Worm (Caenorhabditis elegans) whole organism, L4 larva: ENCODE measurements around the gene sre-24.

Experiments used
- D1046.2 ChIP-seq: fragments of 200-800 bp; sonication (Bioruptor generic); IDR thresholded peaks from 2 replicates; pipeline ENCODE4 v1.3.6; 2022; ENCODE audit warnings: missing genetic modification characterization, missing compliant biosample characterization
- F26F4.8 ChIP-seq: fragments of 200-800 bp; sonication (Bioruptor generic); conservative IDR thresholded peaks from 2 replicates; pipeline ENCODE4 v1.3.6; 2022; ENCODE audit warnings: missing genetic modification characterization, missing compliant biosample characterization
- F37D6.2 ChIP-seq: sonication (generic microtip); optimal IDR thresholded peaks from 2 replicates; lab custom pipeline; 2016; ENCODE audit warnings: mild to moderate bottlenecking, missing genetic modification characterization, missing compliant biosample characterization
- F44E2.7 ChIP-seq: fragments of 200-800 bp; sonication (Bioruptor generic); IDR thresholded peaks from 2 replicates; pipeline ENCODE4 v2.1.2; 2022; ENCODE audit warnings: missing genetic modification characterization, missing compliant biosample characterization
- T20F7.1 ChIP-seq: fragments of 200-800 bp; sonication (Bioruptor generic); optimal IDR thresholded peaks from 2 replicates; lab custom pipeline; 2018; ENCODE audit warnings: mild to moderate bottlenecking, missing genetic modification characterization, missing compliant biosample characterization
- Y48G9A.11 ChIP-seq: fragments of 200-800 bp; sonication (Bioruptor generic); IDR thresholded peaks from 2 replicates; pipeline ENCODE4 v1.3.6; 2022; ENCODE audit warnings: missing genetic modification reagents, missing genetic modification characterization, missing compliant biosample characterization
- Y5F2A.4 ChIP-seq: fragments of 200-800 bp; sonication (Bioruptor generic); optimal IDR thresholded peaks from 2 replicates; lab custom pipeline; 2018; ENCODE audit warnings: mild to moderate bottlenecking, missing genetic modification characterization, missing compliant biosample characterization
- aha-1 ChIP-seq: fragments of 150-350 bp; peaks from one replicate; lab custom pipeline; 2014; ENCODE audit warnings: missing biosample characterization, missing genetic modification characterization
- arid-1 ChIP-seq: fragments of 200-800 bp; sonication (Bioruptor generic); conservative IDR thresholded peaks from 2 replicates; pipeline ENCODE4 v1.3.6; 2022; ENCODE audit warnings: missing genetic modification reagents, missing genetic modification characterization, missing compliant biosample characterization
- ceh-20 ChIP-seq: fragments of 200-800 bp; sonication (Bioruptor generic); IDR thresholded peaks from 2 replicates; pipeline ENCODE4 v1.3.6; 2022; ENCODE audit warnings: missing genetic modification reagents, missing genetic modification characterization, missing compliant biosample characterization
- ceh-82 ChIP-seq: sonication (generic microtip); optimal IDR thresholded peaks from 2 replicates; lab custom pipeline; 2017; ENCODE audit warnings: missing biosample characterization, missing genetic modification characterization
- ctbp-1 ChIP-seq: fragments of 200-800 bp; sonication (Bioruptor generic); IDR thresholded peaks from 2 replicates; pipeline ENCODE4 v1.3.6; 2022; ENCODE audit warnings: missing genetic modification reagents, missing genetic modification characterization, missing compliant biosample characterization
- dmd-6 ChIP-seq: fragments of 200-800 bp; sonication (Bioruptor generic); IDR thresholded peaks from 2 replicates; pipeline ENCODE4 v1.3.6; 2022; ENCODE audit warnings: missing genetic modification reagents, missing genetic modification characterization, missing compliant biosample characterization
- dmd-8 ChIP-seq: fragments of 200-800 bp; sonication (Bioruptor generic); IDR thresholded peaks from 2 replicates; pipeline ENCODE4 v1.3.6; 2022; ENCODE audit warnings: missing genetic modification characterization, missing compliant biosample characterization
- dve-1 ChIP-seq: sonication (generic microtip); optimal IDR thresholded peaks from 2 replicates; lab custom pipeline; 2017; ENCODE audit warnings: antibody characterized with exemption, mild to moderate bottlenecking, missing genetic modification characterization, missing compliant biosample characterization; ENCODE audit not compliant: insufficient read depth
- egl-27 ChIP-seq: sonication (generic microtip); optimal IDR thresholded peaks from 3 replicates; lab custom pipeline; 2017; ENCODE audit warnings: missing biosample characterization, missing genetic modification reagents, missing genetic modification characterization
- fkh-10 ChIP-seq: fragments of 150-350 bp; optimal IDR thresholded peaks from 2 replicates; lab custom pipeline; 2014; ENCODE audit warnings: missing biosample characterization, missing genetic modification reagents, missing genetic modification characterization
- hlh-11 ChIP-seq: fragments of 200-800 bp; sonication (Bioruptor generic); optimal IDR thresholded peaks from 2 replicates; lab custom pipeline; 2018; ENCODE audit warnings: mild to moderate bottlenecking, missing genetic modification characterization, missing compliant biosample characterization
- hlh-30 ChIP-seq: sonication (generic microtip); optimal IDR thresholded peaks from 2 replicates; lab custom pipeline; 2017; ENCODE audit warnings: antibody characterized with exemption, mild to moderate bottlenecking, missing genetic modification characterization, missing compliant biosample characterization; ENCODE audit not compliant: insufficient read depth
- lin-1 ChIP-seq: fragments of 200-800 bp; sonication (Bioruptor generic); IDR thresholded peaks from 2 replicates; pipeline ENCODE4 v1.3.6; 2022; ENCODE audit warnings: missing genetic modification reagents, missing genetic modification characterization, missing compliant biosample characterization
- lin-38 ChIP-seq: fragments of 200-800 bp; sonication (Bioruptor generic); IDR thresholded peaks from 2 replicates; pipeline ENCODE4 v1.3.6; 2022; ENCODE audit warnings: missing genetic modification reagents, missing genetic modification characterization, missing compliant biosample characterization
- lin-39 ChIP-seq: fragments of 150-350 bp; optimal IDR thresholded peaks from 2 replicates; lab custom pipeline; 2014; ENCODE audit warnings: missing biosample characterization, missing genetic modification reagents, missing genetic modification characterization
- lir-3 ChIP-seq: sonication (generic microtip); optimal IDR thresholded peaks from 2 replicates; lab custom pipeline; 2016; ENCODE audit warnings: mild to moderate bottlenecking, missing genetic modification characterization, missing compliant biosample characterization
- madf-9 ChIP-seq: fragments of 200-800 bp; sonication (Bioruptor generic); conservative IDR thresholded peaks from 2 replicates; pipeline ENCODE4 v1.3.6; 2022; ENCODE audit warnings: missing genetic modification reagents, missing genetic modification characterization, missing compliant biosample characterization
- mdl-1 ChIP-seq, 2 experiments: fragments of 150-350 bp in 1 of 2; sonication (generic microtip) in 1 of 2; optimal IDR thresholded peaks; 2 replicates each; lab custom pipeline; 2014 to 2017; ENCODE audit warnings: missing biosample characterization in 2 of 2, missing genetic modification characterization in 2 of 2
- mes-2 ChIP-seq: sonication (generic microtip); optimal IDR thresholded peaks from 2 replicates; lab custom pipeline; 2016; ENCODE audit warnings: missing genotype, mild to moderate bottlenecking, missing genetic modification characterization, missing compliant biosample characterization; ENCODE audit not compliant: poor library complexity, severe bottlenecking
- nhr-10 ChIP-seq: fragments of 150-350 bp; optimal IDR thresholded peaks from 2 replicates; lab custom pipeline; 2014; ENCODE audit warnings: missing biosample characterization, missing genetic modification characterization
- nhr-102 ChIP-seq: sonication (generic microtip); optimal IDR thresholded peaks from 2 replicates; lab custom pipeline; 2016; ENCODE audit warnings: mild to moderate bottlenecking, missing genetic modification characterization, moderate library complexity, missing compliant biosample characterization
- nhr-25 ChIP-seq: sonication (generic microtip); optimal IDR thresholded peaks from 2 replicates; lab custom pipeline; 2017; ENCODE audit warnings: missing genetic modification characterization, mild to moderate bottlenecking, missing compliant biosample characterization, antibody characterized with exemption, moderate library complexity, borderline replicate concordance; ENCODE audit not compliant: insufficient read depth
- nhr-28 ChIP-seq: fragments of 150-350 bp; optimal IDR thresholded peaks from 2 replicates; lab custom pipeline; 2014; ENCODE audit warnings: missing biosample characterization, missing genetic modification characterization
- nhr-41 ChIP-seq: fragments of 200-800 bp; sonication (Bioruptor generic); IDR thresholded peaks from 2 replicates; pipeline ENCODE4 v1.3.6; 2022; ENCODE audit warnings: missing genetic modification reagents, missing genetic modification characterization, missing compliant biosample characterization
- nhr-42 ChIP-seq: fragments of 200-800 bp; sonication (Bioruptor generic); IDR thresholded peaks from 2 replicates; pipeline ENCODE4 v1.3.6; 2022; ENCODE audit warnings: missing genetic modification characterization, missing compliant biosample characterization
- nhr-76 ChIP-seq: fragments of 150-350 bp; optimal IDR thresholded peaks from 2 replicates; lab custom pipeline; 2014; ENCODE audit warnings: missing biosample characterization, missing genetic modification characterization
- pha-4 ChIP-seq, 2 experiments: fragments of 150-350 bp in 1 of 2; fragments of 200-800 bp in 1 of 2; sonication (Bioruptor generic) in 1 of 2; IDR thresholded peaks in 1 of 2; optimal IDR thresholded peaks in 1 of 2; 2 replicates each; pipeline versions ENCODE4 v1.3.6 to Lab custom; 2014 to 2022; ENCODE audit warnings: missing genetic modification characterization in 2 of 2, missing genetic modification reagents in 2 of 2, missing biosample characterization in 1 of 2, missing compliant biosample characterization in 1 of 2
- pqm-1 ChIP-seq: sonication (generic microtip); optimal IDR thresholded peaks from 2 replicates; lab custom pipeline; 2017; ENCODE audit warnings: missing biosample characterization, missing genetic modification characterization
- rbr-2 ChIP-seq: sonication (generic microtip); optimal IDR thresholded peaks from 2 replicates; lab custom pipeline; 2016; ENCODE audit warnings: missing genotype, missing genetic modification characterization, missing compliant biosample characterization
- sdz-12 ChIP-seq: fragments of 200-800 bp; sonication (Bioruptor generic); optimal IDR thresholded peaks from 2 replicates; lab custom pipeline; 2018; ENCODE audit warnings: mild to moderate bottlenecking, missing genetic modification characterization, missing compliant biosample characterization
- set-16 ChIP-seq: fragments of 200-800 bp; sonication (Bioruptor generic); IDR thresholded peaks from 2 replicates; pipeline ENCODE4 v1.3.6; 2022; ENCODE audit warnings: missing genetic modification reagents, missing genetic modification characterization, missing compliant biosample characterization
- unc-39 ChIP-seq: sonication (generic microtip); optimal IDR thresholded peaks from 2 replicates; lab custom pipeline; 2017; ENCODE audit warnings: missing biosample characterization, missing genetic modification characterization
- unc-62 ChIP-seq, 3 experiments: fragments of 150-350 bp in 1 of 3; sonication (generic microtip); optimal IDR thresholded peaks in 2 of 3; peaks in 1 of 3; 1 replicate in 1 of 3; 2 replicates in 2 of 3; lab custom pipeline; 2014 to 2017; ENCODE audit warnings: missing biosample characterization in 3 of 3, missing genetic modification characterization in 3 of 3, missing genetic modification reagents in 3 of 3, missing genotype in 1 of 3
- zag-1 ChIP-seq: fragments of 150-350 bp; optimal IDR thresholded peaks from 2 replicates; lab custom pipeline; 2014; ENCODE audit warnings: missing biosample characterization, missing genetic modification characterization
- zfp-3 ChIP-seq: fragments of 200-800 bp; sonication (Bioruptor generic); conservative IDR thresholded peaks from 2 replicates; pipeline ENCODE4 v1.3.6; 2022; ENCODE audit warnings: missing genetic modification reagents, missing genetic modification characterization, missing compliant biosample characterization
- zip-2 ChIP-seq: fragments of 150-350 bp; optimal IDR thresholded peaks from 2 replicates; lab custom pipeline; 2014; ENCODE audit warnings: missing biosample characterization, missing genetic modification characterization

Gene sre-24

DNA sequence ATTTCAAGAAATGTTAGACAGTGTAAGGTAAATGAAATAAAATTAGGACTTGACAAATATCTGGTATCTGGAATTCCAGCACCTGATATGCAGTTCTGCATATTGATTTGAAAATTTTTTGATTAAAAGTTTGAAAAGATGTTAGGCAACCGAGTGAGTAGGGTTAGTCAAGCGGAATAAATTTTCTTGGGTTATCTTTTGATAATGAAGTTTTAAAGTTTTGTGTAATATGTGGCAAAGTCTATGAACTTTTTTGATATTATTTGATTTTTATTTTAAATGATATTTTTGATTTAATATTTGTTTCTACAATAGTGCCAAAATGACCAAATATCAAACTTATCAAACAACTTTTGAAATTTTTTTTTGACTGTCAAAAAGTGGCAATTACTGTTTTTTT is 15.0 kb upstream of the sre-24 start, which contains the start of gene srh-241:
TSS of gene srh-241 (minus strand) at position 101 of the 400 bp plus-strand sequence.
- TF ChIP-seq ceh-82 (tag; lab: Kevin White, UChicago): no peak
- no peak for TF ChIP-seq nhr-42 (GFP tag; lab: Robert Waterston, UW)
- no peak for TF ChIP-seq zag-1 (tag; lab: Kevin White, UChicago)
- TF ChIP-seq lin-39 (tag; lab: Kevin White, UChicago): no peak
- TF ChIP-seq, all 104 proteins: peak for 0

DNA sequence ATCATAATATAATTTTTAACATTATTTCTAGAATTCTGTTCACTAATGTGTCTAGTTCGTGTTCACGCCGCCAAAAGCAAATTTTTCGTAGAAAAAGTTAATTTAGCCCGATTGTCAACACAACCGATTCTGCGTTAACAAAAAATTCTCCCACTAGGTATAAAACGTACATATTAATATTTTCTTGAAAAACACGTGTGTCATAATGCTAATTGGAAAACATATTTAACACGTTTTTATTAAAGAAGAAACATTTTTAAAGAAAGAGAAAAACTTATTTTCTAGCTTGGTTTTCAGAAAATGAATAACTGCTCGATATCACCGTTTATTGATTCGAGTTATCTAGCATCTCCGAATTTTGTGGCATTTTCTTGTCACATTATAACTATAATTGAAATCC is 14.4 kb upstream of the sre-24 start, which contains the start of gene srh-243:
TSS of gene srh-243 (plus strand) at position 301 of the 400 bp plus-strand sequence.
- TF ChIP-seq dmd-8 (GFP tag; lab: Robert Waterston, UW) (no peak), nhr-28 (tag; lab: Kevin White, UChicago) (no peak), nhr-76 (no peak), D1046.2 (no peak), zfp-3 (GFP tag; lab: Robert Waterston, UW) (no peak), rbr-2 (tag; lab: Kevin White, UChicago) (no peak), unc-39 (tag; lab: Kevin White, UChicago) (no peak), nhr-41 (GFP tag; lab: Robert Waterston, UW) (no peak), egl-27 (tag; lab: Kevin White, UChicago) (no peak), sdz-12 (GFP tag; lab: Kevin White, UChicago) (no peak), nhr-25 (tag; lab: Kevin White, UChicago) (no peak), arid-1 (GFP tag; lab: Robert Waterston, UW) (no peak)

DNA sequence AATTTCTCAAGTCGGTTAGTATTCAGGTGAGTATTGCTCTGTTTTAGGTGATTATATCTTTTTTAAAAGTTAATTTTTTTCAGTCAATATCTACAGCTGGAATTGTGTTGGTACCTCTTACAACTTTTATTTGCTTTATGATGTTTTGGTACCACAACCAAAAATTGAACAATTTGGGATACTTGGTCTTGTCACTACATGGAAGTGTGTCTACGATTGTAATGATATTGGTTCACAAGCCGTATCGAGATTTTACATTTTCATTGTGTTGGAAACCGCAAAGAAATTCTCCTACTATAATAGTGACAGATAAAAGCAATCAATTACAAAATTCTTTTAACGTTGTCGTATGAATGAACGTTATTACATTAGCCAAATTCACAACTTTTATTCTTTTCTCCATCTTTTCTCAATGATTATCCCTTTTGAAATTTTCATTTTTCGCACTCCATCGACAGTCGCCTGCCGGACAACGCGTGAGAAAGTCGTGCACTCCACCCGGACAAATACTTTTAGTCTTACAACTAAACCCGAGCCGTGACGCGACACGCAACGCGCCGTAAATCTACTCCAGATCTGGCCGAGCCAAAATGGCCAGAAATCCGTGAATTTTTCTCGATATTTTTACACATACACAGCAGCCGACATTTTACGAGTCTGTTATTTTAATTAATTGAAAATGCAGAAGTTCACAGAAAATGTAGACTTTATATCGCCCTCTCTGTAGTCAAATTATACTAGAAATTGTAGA is 12.6 kb upstream of the sre-24 start:
- TF ChIP-seq zip-2 (tag; lab: Kevin White, UChicago) (no peak), hlh-11 (tag; lab: Kevin White, UChicago) (peak; percentile 30), unc-62 (GFP tag; optimal IDR thresholded peaks at IDR 0.05 in 1 of 2; lab: Kevin White, UChicago) (no peak), unc-62 (tag; optimal IDR thresholded peaks at IDR 0.05; lab: Kevin White, UChicago) (no peak), pha-4 (GFP tag; IDR thresholded peaks at IDR 0.05; lab: Robert Waterston, UW) (no peak), pha-4 (tag; optimal IDR thresholded peaks at IDR 0.05; lab: Kevin White, UChicago) (no peak), sdz-12 (GFP tag; lab: Kevin White, UChicago) (no peak), fkh-10 (no peak), T20F7.1 (GFP tag; lab: Kevin White, UChicago) (no peak), nhr-10 (tag; lab: Kevin White, UChicago) (no peak), set-16 (no peak), lin-1 (no peak), F44E2.7 (no peak), dve-1 (tag; lab: Kevin White, UChicago) (no peak), hlh-30 (tag; lab: Kevin White, UChicago) (no peak), ctbp-1 (GFP tag; lab: Robert Waterston, UW) (0 out of 2 replicates have a peak, but pooled peaks have one; percentile 31), Y48G9A.11 (GFP tag; lab: Robert Waterston, UW) (no peak), nhr-76 (no peak), dmd-8 (GFP tag; lab: Robert Waterston, UW) (peak; percentile 52; the same call in 1 of the 2 replicates), mes-2 (tag; lab: Kevin White, UChicago) (no peak), nhr-102 (peak; percentile 17), F37D6.2 (no peak), madf-9 (no peak), Y5F2A.4 (no peak), ceh-20 (GFP tag; lab: Robert Waterston, UW) (no peak), lin-38 (GFP tag; lab: Robert Waterston, UW) (peak; percentile 53), lir-3 (no peak), dmd-6 (GFP tag; lab: Robert Waterston, UW) (peak; percentile 31), pqm-1 (tag; lab: Kevin White, UChicago) (no peak), nhr-25 (tag; lab: Kevin White, UChicago) (no peak), D1046.2 (no peak), aha-1 (tag; lab: Kevin White, UChicago) (peak; percentile 95), zag-1 (tag; lab: Kevin White, UChicago) (no peak), F26F4.8 (GFP tag; lab: Robert Waterston, UW) (no peak), mdl-1 (tag; optimal IDR thresholded peaks at IDR 0.05; lab: Kevin White, UChicago) (no peak)
